Fruit fly (Drosophila melanogaster): Measurements from ENCODE around the gene Dip-C.
A peak's percentile ranks its signal among the peaks of the same experiment; 100 is the strongest.

The Dip-C gene

dm6 chr3R:12413274-12413958, at the start of gene Dip-C, which contains the start of gene pps (continued):
- TF ChIP-seq CG12391 (tag; optimal IDR thresholded peaks at IDR 0.05) (peak; percentile 52), da (GFP tag; optimal IDR thresholded peaks at IDR 0.05) (no peak), Hsf (GFP tag; optimal IDR thresholded peaks at IDR 0.05) (no peak), Hmx (GFP tag; optimal IDR thresholded peaks at IDR 0.05) (no peak), HLH3B (GFP tag; IDR thresholded peaks at IDR 0.05) (no peak), CG2129 (GFP tag; IDR thresholded peaks at IDR 0.05; ENCODE audit: partially characterized antibody) (peak; percentile 40; the same call in 1 of the 2 replicates), CG6791 (GFP tag; IDR thresholded peaks at IDR 0.05; ENCODE audit: partially characterized antibody) (peak; percentile 81), Rfx (GFP tag; IDR thresholded peaks at IDR 0.05) (0 out of 2 replicates have a peak, but pooled peaks have one; percentile 12), gt (GFP tag; IDR thresholded peaks at IDR 0.05) (no peak), Poxn (GFP tag; IDR thresholded peaks at IDR 0.05) (no peak), lab (GFP tag; optimal IDR thresholded peaks at IDR 0.05) (no peak), oc (tag; optimal IDR thresholded peaks at IDR 0.05) (no peak), Blimp-1 (GFP tag; optimal IDR thresholded peaks at IDR 0.05) (no peak), CG42726 (GFP tag; IDR thresholded peaks at IDR 0.05; ENCODE audit: partially characterized antibody) (peak; percentile 52; the same call in 1 of the 2 replicates), hth (optimal IDR thresholded peaks at IDR 0.05) (no peak), CG15514 (GFP tag; optimal IDR thresholded peaks at IDR 0.05) (peak; percentile 99), Hr78 (GFP tag; optimal IDR thresholded peaks at IDR 0.05) (no peak), br (optimal IDR thresholded peaks at IDR 0.05) (no peak), Meics (GFP tag; optimal IDR thresholded peaks at IDR 0.05) (no peak), Side (GFP tag; optimal IDR thresholded peaks at IDR 0.05) (no peak), CG30403 (GFP tag; optimal IDR thresholded peaks at IDR 0.05) (no peak), sug (tag; optimal IDR thresholded peaks at IDR 0.05) (no peak), ab (GFP tag; optimal IDR thresholded peaks at IDR 0.05) (no peak), p53 (GFP tag; optimal IDR thresholded peaks at IDR 0.05) (no peak), CG11723 (GFP tag; optimal IDR thresholded peaks at IDR 0.05) (no peak), CG12236 (GFP tag; optimal IDR thresholded peaks at IDR 0.05) (no peak), CG13424 (tag; optimal IDR thresholded peaks at IDR 0.05) (no peak), ham (GFP tag; IDR thresholded peaks at IDR 0.05) (no peak), CG14014 (GFP tag; IDR thresholded peaks at IDR 0.05) (no peak), CG17612 (GFP tag; IDR thresholded peaks at IDR 0.05) (no peak), Deaf1 (tag; optimal IDR thresholded peaks at IDR 0.05) (no peak), en (GFP tag; optimal IDR thresholded peaks at IDR 0.05) (no peak), odd (GFP tag; optimal IDR thresholded peaks at IDR 0.05) (no peak), Six4 (GFP tag; optimal IDR thresholded peaks at IDR 0.05) (no peak), tna (GFP tag; IDR thresholded peaks at IDR 0.05; ENCODE audit: partially characterized antibody) (no peak), kah (GFP tag; optimal IDR thresholded peaks at IDR 0.05) (no peak), gcm2 (GFP tag; optimal IDR thresholded peaks at IDR 0.05) (no peak), Ravus (GFP tag; IDR thresholded peaks at IDR 0.05) (no peak), Ets97D (GFP tag; optimal IDR thresholded peaks at IDR 0.05) (no peak), seq (GFP tag; IDR thresholded peaks at IDR 0.05) (no peak), CG17361 (GFP tag; IDR thresholded peaks at IDR 0.05) (no peak), CG16815 (GFP tag; optimal IDR thresholded peaks at IDR 0.05) (no peak), CG7357 (GFP tag; IDR thresholded peaks at IDR 0.05) (no peak), CG3281 (GFP tag; optimal IDR thresholded peaks at IDR 0.05) (no peak), NfI (GFP tag; optimal IDR thresholded peaks at IDR 0.05) (no peak), dpn (GFP tag; optimal IDR thresholded peaks at IDR 0.05) (no peak), fd102C (GFP tag; optimal IDR thresholded peaks at IDR 0.05) (no peak), CG7839 (tag; optimal IDR thresholded peaks at IDR 0.05) (no peak), CG12071 (GFP tag; optimal IDR thresholded peaks at IDR 0.05) (no peak), unc-4 (GFP tag; IDR thresholded peaks at IDR 0.05; ENCODE audit: partially characterized antibody) (peak; percentile 79)
